Fruit fly (Drosophila melanogaster) whole organism, embryonic: ENCODE measurements around the gene GstD7.
A peak's percentile ranks its signal among the peaks of the same experiment; 100 is the strongest.

Experiments used
- Awh ChIP-seq: fragments of 200-800 bp; sonication (Bioruptor generic); IDR thresholded peaks from 2 replicates; pipeline ENCODE4, ENCODE4 v1.3.6; 2022; ENCODE audit warnings: missing biosample characterization, missing genetic modification characterization
- CG10543 ChIP-seq: fragments of 200-800 bp; sonication (Bioruptor generic); optimal IDR thresholded peaks from 3 replicates; lab custom pipeline; 2017; ENCODE audit warnings: missing biosample characterization, mild to moderate bottlenecking, missing genetic modification characterization, moderate library complexity
- CG15073 ChIP-seq: fragments of 200-800 bp; sonication (Bioruptor generic); optimal IDR thresholded peaks from 2 replicates; lab custom pipeline; 2016; ENCODE audit warnings: missing biosample characterization, missing genetic modification characterization
- CG1647 ChIP-seq: fragments of 200-800 bp; sonication (Bioruptor generic); optimal IDR thresholded peaks from 3 replicates; lab custom pipeline; 2016; ENCODE audit warnings: missing biosample characterization, missing genetic modification characterization
- CG2712 ChIP-seq: fragments of 200-800 bp; optimal IDR thresholded peaks from 3 replicates; lab custom pipeline; 2019; ENCODE audit warnings: missing biosample characterization, mild to moderate bottlenecking, missing genetic modification characterization, moderate library complexity
- CG2875 ChIP-seq: fragments of 200-800 bp; sonication (Bioruptor generic); optimal IDR thresholded peaks from 2 replicates; lab custom pipeline; 2017; ENCODE audit warnings: missing biosample characterization, mild to moderate bottlenecking, missing genetic modification characterization, missing genetic modification reagents
- CG30403 ChIP-seq: fragments of 200-800 bp; sonication (Bioruptor generic); optimal IDR thresholded peaks from 3 replicates; lab custom pipeline; 2016; ENCODE audit warnings: missing biosample characterization, missing genetic modification characterization
- CG31388 ChIP-seq: fragments of 200-800 bp; sonication (Bioruptor generic); optimal IDR thresholded peaks from 2 replicates; lab custom pipeline; 2016; ENCODE audit warnings: missing biosample characterization, missing genetic modification characterization
- CG33557 ChIP-seq: fragments of 200-800 bp; sonication (Bioruptor generic); optimal IDR thresholded peaks from 2 replicates; lab custom pipeline; 2019; ENCODE audit warnings: missing biosample characterization, mild to moderate bottlenecking, missing genetic modification characterization, moderate library complexity
- CG34376 ChIP-seq: fragments of 200-800 bp; sonication (Bioruptor generic); optimal IDR thresholded peaks from 2 replicates; lab custom pipeline; 2018; ENCODE audit warnings: missing biosample characterization, mild to moderate bottlenecking, missing genetic modification characterization
- CG3726 ChIP-seq: fragments of 200-800 bp; sonication (Bioruptor generic); IDR thresholded peaks from 3 replicates; pipeline ENCODE4, ENCODE4 v1.3.6; 2022; ENCODE audit warnings: missing biosample characterization, missing genetic modification characterization
- CG4328 ChIP-seq: fragments of 200-800 bp; sonication (Bioruptor generic); optimal IDR thresholded peaks from 3 replicates; lab custom pipeline; 2017; ENCODE audit warnings: missing biosample characterization, missing genetic modification reagents, missing genetic modification characterization
- CG5245 ChIP-seq: fragments of 200-800 bp; sonication (Bioruptor generic); optimal IDR thresholded peaks from 3 replicates; lab custom pipeline; 2016; ENCODE audit warnings: missing biosample characterization, missing genetic modification characterization
- CG6791 ChIP-seq: fragments of 200-800 bp; sonication (Bioruptor generic); IDR thresholded peaks from 3 replicates; pipeline ENCODE4 v1.3.6; 2022; ENCODE audit warnings: missing biosample characterization, missing genetic modification characterization; ENCODE audit not compliant: partially characterized antibody
- CG6813 ChIP-seq: fragments of 200-800 bp; sonication (Bioruptor generic); optimal IDR thresholded peaks from 2 replicates; lab custom pipeline; 2017; ENCODE audit warnings: missing biosample characterization, missing genetic modification characterization, mild to moderate bottlenecking, moderate library complexity, missing genetic modification reagents
- CG6854 ChIP-seq: fragments of 200-800 bp; sonication (Bioruptor generic); optimal IDR thresholded peaks from 3 replicates; lab custom pipeline; 2017; ENCODE audit warnings: missing biosample characterization, mild to moderate bottlenecking, missing genetic modification characterization
- CG7987 ChIP-seq: fragments of 200-800 bp; sonication (Bioruptor generic); optimal IDR thresholded peaks from 2 replicates; lab custom pipeline; 2018; ENCODE audit warnings: missing biosample characterization, mild to moderate bottlenecking, missing genetic modification characterization, moderate library complexity
- CG8290 ChIP-seq, 3 experiments: fragments of 200-800 bp; sonication (Bioruptor generic); optimal IDR thresholded peaks; 2 replicates each; lab custom pipeline; 2016 to 2019; ENCODE audit warnings: missing biosample characterization in 3 of 3, missing genetic modification characterization in 3 of 3, mild to moderate bottlenecking in 2 of 3, moderate library complexity in 1 of 3
- CG9932 ChIP-seq: fragments of 200-800 bp; sonication (Bioruptor generic); IDR thresholded peaks from 2 replicates; pipeline ENCODE4 v1.3.6; 2022; ENCODE audit warnings: missing biosample characterization, missing genetic modification characterization
- CTCF ChIP-seq: fragments of 200-800 bp; sonication (Bioruptor generic); optimal IDR thresholded peaks from 2 replicates; lab custom pipeline; 2017; ENCODE audit warnings: missing biosample characterization, mild to moderate bottlenecking, missing genetic modification characterization, moderate library complexity
- CkIIα-i1 ChIP-seq: fragments of 200-800 bp; sonication (Bioruptor generic); IDR thresholded peaks from 2 replicates; pipeline ENCODE4 v1.3.6; 2022; ENCODE audit warnings: missing biosample characterization, missing genetic modification characterization
- Dad ChIP-seq: fragments of 200-800 bp; sonication (Bioruptor generic); optimal IDR thresholded peaks from 3 replicates; lab custom pipeline; 2016; ENCODE audit warnings: missing biosample characterization, missing genetic modification characterization
- Dfd ChIP-seq, 2 experiments: fragments of >200 bp; optimal IDR thresholded peaks; 2 replicates each; lab custom pipeline; 2017; ENCODE audit warnings: missing biosample characterization in 2 of 2, missing genetic modification characterization in 2 of 2
- Lhr ChIP-seq: fragments of 200-800 bp; sonication (Bioruptor generic); optimal IDR thresholded peaks from 3 replicates; lab custom pipeline; 2017; ENCODE audit warnings: mild to moderate bottlenecking, missing biosample characterization, missing genetic modification reagents, missing genetic modification characterization
- Lpt ChIP-seq: fragments of >200 bp; optimal IDR thresholded peaks from 2 replicates; lab custom pipeline; 2018; ENCODE audit warnings: missing biosample characterization, missing genetic modification characterization
- Mes4 ChIP-seq: fragments of 200-800 bp; sonication (Bioruptor generic); optimal IDR thresholded peaks from 2 replicates; lab custom pipeline; 2016; ENCODE audit warnings: missing biosample characterization, missing genetic modification characterization
- Nf-YA ChIP-seq: fragments of 200-800 bp; sonication (Bioruptor generic); IDR thresholded peaks from 2 replicates; pipeline ENCODE4 v1.3.6; 2022; ENCODE audit warnings: missing biosample characterization, missing genetic modification characterization
- Nf-YB ChIP-seq: fragments of 200-800 bp; sonication (Bioruptor generic); optimal IDR thresholded peaks from 3 replicates; lab custom pipeline; 2019; ENCODE audit warnings: missing biosample characterization, mild to moderate bottlenecking, missing genetic modification characterization, moderate library complexity
- NfI ChIP-seq: fragments of 200-800 bp; sonication (Bioruptor generic); optimal IDR thresholded peaks from 3 replicates; lab custom pipeline; 2018; ENCODE audit warnings: missing biosample characterization, mild to moderate bottlenecking, missing genetic modification characterization, moderate library complexity
- ato ChIP-seq: fragments of 200-800 bp; sonication (Bioruptor generic); IDR thresholded peaks from 2 replicates; pipeline ENCODE4 v1.3.6; 2022; ENCODE audit warnings: missing biosample characterization, missing genetic modification characterization; ENCODE audit not compliant: partially characterized antibody
- cato ChIP-seq: fragments of 200-800 bp; sonication (Bioruptor generic); optimal IDR thresholded peaks from 2 replicates; lab custom pipeline; 2016; ENCODE audit warnings: missing biosample characterization, missing genetic modification characterization, borderline replicate concordance
- ci ChIP-seq: fragments of 200-800 bp; sonication (Bioruptor generic); IDR thresholded peaks from 3 replicates; pipeline ENCODE4 v1.3.6; 2022; ENCODE audit warnings: missing biosample characterization, missing genetic modification characterization
- crol ChIP-seq: fragments of 200-800 bp; sonication (Bioruptor generic); IDR thresholded peaks from 2 replicates; pipeline ENCODE4 v1.3.6; 2022; ENCODE audit warnings: missing biosample characterization, missing genetic modification characterization
- cwo ChIP-seq: fragments of 200-800 bp; sonication (Bioruptor generic); optimal IDR thresholded peaks from 3 replicates; lab custom pipeline; 2017; ENCODE audit warnings: missing biosample characterization, missing genetic modification characterization, mild to moderate bottlenecking, moderate library complexity, missing genetic modification reagents
- fd96Cb ChIP-seq: fragments of 200-800 bp; sonication (Bioruptor generic); optimal IDR thresholded peaks from 2 replicates; lab custom pipeline; 2018; ENCODE audit warnings: missing biosample characterization, mild to moderate bottlenecking, missing genetic modification characterization, moderate library complexity
- fru ChIP-seq: fragments of >200 bp; optimal IDR thresholded peaks from 2 replicates; lab custom pipeline; 2017
- fu2 ChIP-seq: fragments of 200-800 bp; sonication (Bioruptor generic); optimal IDR thresholded peaks from 2 replicates; lab custom pipeline; 2016; ENCODE audit warnings: missing biosample characterization, missing genetic modification characterization
- ham ChIP-seq: fragments of 200-800 bp; sonication (Bioruptor generic); IDR thresholded peaks from 2 replicates; pipeline ENCODE4 v1.3.6; 2022; ENCODE audit warnings: missing biosample characterization, missing genetic modification characterization
- hb ChIP-seq: fragments of 200-800 bp; sonication (Bioruptor generic); IDR thresholded peaks from 3 replicates; pipeline ENCODE4 v1.3.6; 2022; ENCODE audit warnings: missing biosample characterization, missing genetic modification characterization; ENCODE audit not compliant: partially characterized antibody
- knrl ChIP-seq: fragments of 200-800 bp; sonication (Bioruptor generic); IDR thresholded peaks from 3 replicates; pipeline ENCODE4 v1.3.6; 2022; ENCODE audit warnings: missing biosample characterization, missing genetic modification characterization; ENCODE audit not compliant: partially characterized antibody
- lab ChIP-seq: fragments of 200-800 bp; sonication (Bioruptor generic); optimal IDR thresholded peaks from 3 replicates; lab custom pipeline; 2017; ENCODE audit warnings: missing biosample characterization, missing genetic modification characterization, mild to moderate bottlenecking, moderate library complexity, missing genetic modification reagents
- nau ChIP-seq: fragments of 200-800 bp; sonication (Bioruptor generic); optimal IDR thresholded peaks from 3 replicates; lab custom pipeline; 2017; ENCODE audit warnings: missing biosample characterization, mild to moderate bottlenecking, missing genetic modification characterization, missing genetic modification reagents
- nerfin-2 ChIP-seq: fragments of 200-800 bp; sonication (Bioruptor generic); IDR thresholded peaks from 2 replicates; pipeline ENCODE4 v1.3.6; 2022; ENCODE audit warnings: missing biosample characterization, missing genetic modification characterization; ENCODE audit not compliant: partially characterized antibody
- nom ChIP-seq: fragments of 200-800 bp; sonication (Bioruptor generic); optimal IDR thresholded peaks from 2 replicates; lab custom pipeline; 2017; ENCODE audit warnings: missing biosample characterization, missing genetic modification characterization, mild to moderate bottlenecking, moderate library complexity, missing genetic modification reagents
- p53 ChIP-seq: fragments of 200-800 bp; sonication (Bioruptor generic); optimal IDR thresholded peaks from 2 replicates; lab custom pipeline; 2016; ENCODE audit warnings: missing biosample characterization, missing genetic modification characterization
- pita ChIP-seq: fragments of 200-800 bp; sonication (Bioruptor generic); optimal IDR thresholded peaks from 2 replicates; lab custom pipeline; 2017; ENCODE audit warnings: missing biosample characterization, mild to moderate bottlenecking, missing genetic modification characterization
- sim ChIP-seq: fragments of 200-800 bp; sonication (Bioruptor generic); IDR thresholded peaks from 2 replicates; pipeline ENCODE4 v1.3.6; 2022; ENCODE audit warnings: missing biosample characterization, missing genetic modification characterization
- sima ChIP-seq: fragments of 200-800 bp; sonication (Bioruptor generic); optimal IDR thresholded peaks from 2 replicates; lab custom pipeline; 2016; ENCODE audit warnings: missing biosample characterization, missing genetic modification characterization
- sob ChIP-seq: fragments of 200-800 bp; sonication (Bioruptor generic); IDR thresholded peaks from 2 replicates; pipeline ENCODE4 v1.3.6; 2022; ENCODE audit warnings: missing biosample characterization, missing genetic modification characterization
- trem ChIP-seq: fragments of 200-800 bp; optimal IDR thresholded peaks from 3 replicates; lab custom pipeline; 2019; ENCODE audit warnings: missing biosample characterization, mild to moderate bottlenecking, missing genetic modification characterization, moderate library complexity
- vvl ChIP-seq: fragments of 200-800 bp; sonication (Bioruptor generic); IDR thresholded peaks from 2 replicates; pipeline ENCODE4 v1.3.6; 2022; ENCODE audit warnings: missing biosample characterization, missing genetic modification characterization
- yki ChIP-seq: fragments of >200 bp; optimal IDR thresholded peaks from 3 replicates; lab custom pipeline; 2018

GstD7 gene

DNA sequence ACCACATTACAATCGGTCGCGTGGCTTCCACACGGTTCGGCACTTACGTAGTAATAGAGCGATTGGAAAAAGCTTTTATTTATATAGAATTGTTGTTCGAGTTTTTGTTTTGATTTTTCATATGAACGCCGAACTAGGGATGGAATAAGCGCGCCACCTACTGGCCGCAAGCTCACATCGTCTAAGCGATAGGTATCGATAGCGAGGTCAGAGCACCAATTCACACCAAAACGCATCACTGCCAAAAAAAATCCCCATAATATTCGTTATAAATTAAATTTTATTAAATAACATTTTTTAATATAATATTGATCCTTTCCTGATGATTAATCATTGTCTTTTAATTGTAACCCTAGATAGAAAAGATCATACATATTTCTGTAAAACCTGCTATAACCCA, 27.8 kb upstream of the GstD7 start, which contains the start of gene CG10038 (continued):
- TF ChIP-seq lab (GFP tag; lab: Kevin White, UChicago) (no peak), CG9932 (peak; percentile 82), cwo (GFP tag; lab: Kevin White, UChicago) (no peak), CG2875 (GFP tag; lab: Kevin White, UChicago) (peak; percentile 20), vvl (GFP tag; lab: Robert Waterston, UW) (peak; percentile 55; the same call in 1 of the 2 replicates), knrl (GFP tag; lab: Robert Waterston, UW) (peak; percentile 96), CG8290 (GFP tag; optimal IDR thresholded peaks at IDR 0.05; lab: Kevin White, UChicago) (peak; percentile 42), CG8290 (tag; optimal IDR thresholded peaks at IDR 0.05; lab: Kevin White, UChicago) (no peak), CG6854 (no peak), nau (GFP tag; lab: Kevin White, UChicago) (no peak), Nf-YB (GFP tag; lab: Kevin White, UChicago) (peak; percentile 2), pita (GFP tag; lab: Kevin White, UChicago) (no peak), CG6791 (GFP tag; lab: Robert Waterston, UW) (peak; percentile 97), sim (GFP tag; lab: Robert Waterston, UW) (no peak), CG15073 (GFP tag; lab: Kevin White, UChicago) (no peak), CG34376 (GFP tag; lab: Kevin White, UChicago) (no peak), CG31388 (GFP tag; lab: Kevin White, UChicago) (no peak), Dad (GFP tag; lab: Kevin White, UChicago) (no peak), sima (GFP tag; lab: Kevin White, UChicago) (no peak), fru (lab: Kevin White, UChicago) (no peak), Awh (GFP tag; lab: Robert Waterston, UW) (no peak), CG30403 (GFP tag; lab: Kevin White, UChicago) (peak; percentile 63), NfI (GFP tag; lab: Kevin White, UChicago) (peak; percentile 48), CkIIα-i1 (no peak), nerfin-2 (GFP tag; lab: Robert Waterston, UW) (peak; percentile 89), Lhr (GFP tag; lab: Kevin White, UChicago) (peak; percentile 74), Mes4 (no peak), CG33557 (GFP tag; lab: Kevin White, UChicago) (no peak), ham (no peak), CTCF (GFP tag; lab: Kevin White, UChicago) (peak; percentile 96), yki (no peak), cato (no peak), p53 (GFP tag; lab: Kevin White, UChicago) (no peak), ci (GFP tag; lab: Robert Waterston, UW) (0 out of 3 replicates have a peak, but pooled peaks have one; percentile 23), fd96Cb (no peak), trem (tag; lab: Kevin White, UChicago) (peak; percentile 55), CG7987 (GFP tag; lab: Kevin White, UChicago) (no peak), Nf-YA (no peak), CG5245 (GFP tag; lab: Kevin White, UChicago) (peak; percentile 10), Lpt (no peak), CG3726 (GFP tag; lab: Robert Waterston, UW) (no peak), CG6813 (GFP tag; lab: Kevin White, UChicago) (no peak), nom (GFP tag; lab: Kevin White, UChicago) (no peak), ato (GFP tag; lab: Robert Waterston, UW) (peak; percentile 87), CG10543 (no peak), CG2712 (peak; percentile 61), hb (peak; percentile 92), crol (GFP tag; lab: Robert Waterston, UW) (no peak), sob (GFP tag; lab: Robert Waterston, UW) (peak; percentile 56; the same call in 1 of the 2 replicates), CG1647 (GFP tag; lab: Kevin White, UChicago) (peak; percentile 52), CG4328 (GFP tag; lab: Kevin White, UChicago) (no peak), Dfd (GFP tag; optimal IDR thresholded peaks at IDR 0.05; lab: Kevin White, UChicago) (no peak), fu2 (GFP tag; lab: Kevin White, UChicago) (no peak)
